Worm (Caenorhabditis elegans) whole organism, mixed stage, embryonic: ENCODE measurements around the gene W08E12.7.

Source experiments
- ceh-43 ChIP-seq: fragments of 200-800 bp; sonication (Bioruptor generic); optimal IDR thresholded peaks from 2 replicates; lab custom pipeline; 2018; ENCODE audit warnings: mild to moderate bottlenecking, missing genetic modification characterization, moderate library complexity, missing compliant biosample characterization
- elt-1 ChIP-seq: sonication (generic microtip); optimal IDR thresholded peaks from 2 replicates; lab custom pipeline; 2017; ENCODE audit warnings: missing genetic modification characterization, mild to moderate bottlenecking, missing compliant biosample characterization, antibody characterized with exemption, moderate library complexity, borderline replicate concordance; ENCODE audit not compliant: insufficient read depth
- flh-1 ChIP-seq: fragments of 200-800 bp; sonication (Bioruptor generic); optimal IDR thresholded peaks from 2 replicates; lab custom pipeline; 2018; ENCODE audit warnings: mild to moderate bottlenecking, missing genetic modification characterization, moderate library complexity, missing compliant biosample characterization
- lin-13 ChIP-seq: fragments of 150-350 bp; optimal IDR thresholded peaks from 2 replicates; lab custom pipeline; 2014; ENCODE audit warnings: missing biosample characterization, missing genetic modification characterization
- nhr-28 ChIP-seq: fragments of 150-350 bp; optimal IDR thresholded peaks from 2 replicates; lab custom pipeline; 2014; ENCODE audit warnings: missing biosample characterization, missing genetic modification characterization

DNA sequence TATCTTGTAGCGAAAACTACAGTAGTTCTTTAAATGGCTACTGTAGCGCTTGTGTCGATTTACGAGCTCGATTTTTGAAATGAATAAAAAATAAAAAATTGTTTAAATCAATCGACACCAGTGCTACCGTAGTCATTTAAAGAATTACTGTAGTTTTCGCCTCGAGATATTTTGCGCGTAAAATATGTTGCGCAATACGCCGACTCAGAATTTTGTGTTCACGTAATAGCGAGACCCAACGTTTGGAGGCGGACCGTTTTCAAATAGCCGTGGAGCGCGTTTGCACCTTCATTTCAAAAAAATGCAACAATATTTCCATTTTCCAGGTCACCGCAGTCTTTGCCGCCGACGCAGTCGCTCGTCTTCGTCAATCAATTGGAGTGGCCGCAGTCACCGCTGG lies 34.7 kb upstream of the W08E12.7 start:
- TF ChIP-seq elt-1 (no peak), nhr-28 (tag; lab: Kevin White, UChicago) (no peak), ceh-43 (GFP tag; lab: Kevin White, UChicago) (no peak), flh-1 (GFP tag; lab: Kevin White, UChicago) (no peak), lin-13 (tag; lab: Kevin White, UChicago) (no peak)
